Fruit fly (Drosophila melanogaster) whole organism, prepupa: ENCODE data around the gene CG5181.

Experiments used
- Blimp-1 ChIP-seq: fragments of 200-800 bp; sonication (Bioruptor generic); optimal IDR thresholded peaks from 3 replicates; lab custom pipeline; 2017; ENCODE audit warnings: missing biosample characterization, missing genetic modification characterization, mild to moderate bottlenecking, moderate library complexity, missing genetic modification reagents
- CG10669 ChIP-seq: fragments of 200-800 bp; sonication (Bioruptor generic); optimal IDR thresholded peaks from 3 replicates; lab custom pipeline; 2018; ENCODE audit warnings: missing biosample characterization, mild to moderate bottlenecking, missing genetic modification characterization, moderate library complexity
- CG11294 ChIP-seq: fragments of 200-800 bp; sonication (Bioruptor generic); IDR thresholded peaks from 2 replicates; pipeline ENCODE4 v1.3.6; 2022; ENCODE audit warnings: missing biosample characterization, missing genetic modification characterization
- CG11762 ChIP-seq: fragments of 200-800 bp; sonication (Bioruptor generic); optimal IDR thresholded peaks from 3 replicates; lab custom pipeline; 2016; ENCODE audit warnings: missing biosample characterization, missing genetic modification characterization; ENCODE audit not compliant: insufficient read depth
- CG15336 ChIP-seq: fragments of 200-800 bp; sonication (Bioruptor generic); IDR thresholded peaks from 2 replicates; pipeline ENCODE4 v1.3.6; 2022; ENCODE audit warnings: missing biosample characterization, missing genetic modification characterization
- CG1621 ChIP-seq: fragments of 200-800 bp; sonication (Bioruptor generic); optimal IDR thresholded peaks from 3 replicates; lab custom pipeline; 2018; ENCODE audit warnings: missing biosample characterization, mild to moderate bottlenecking, missing genetic modification characterization
- CG16779 ChIP-seq: fragments of 200-800 bp; sonication (Bioruptor generic); optimal IDR thresholded peaks from 3 replicates; lab custom pipeline; 2017; ENCODE audit warnings: missing biosample characterization, mild to moderate bottlenecking, missing genetic modification characterization
- CG3032 ChIP-seq: fragments of 200-800 bp; optimal IDR thresholded peaks from 2 replicates; lab custom pipeline; 2019; ENCODE audit warnings: missing biosample characterization, mild to moderate bottlenecking, missing genetic modification characterization, moderate library complexity
- CG32006 ChIP-seq: fragments of 200-800 bp; sonication (Bioruptor generic); optimal IDR thresholded peaks from 3 replicates; lab custom pipeline; 2017; ENCODE audit warnings: missing biosample characterization, mild to moderate bottlenecking, missing genetic modification characterization
- CG34406 ChIP-seq: fragments of 200-800 bp; sonication (Bioruptor generic); optimal IDR thresholded peaks from 3 replicates; lab custom pipeline; 2016; ENCODE audit warnings: missing biosample characterization, missing genetic modification characterization
- CG3919 ChIP-seq: fragments of 200-800 bp; sonication (Bioruptor generic); optimal IDR thresholded peaks from 3 replicates; lab custom pipeline; 2016; ENCODE audit warnings: missing biosample characterization, missing genetic modification characterization
- CG6276 ChIP-seq: fragments of 200-800 bp; sonication (Bioruptor generic); optimal IDR thresholded peaks from 2 replicates; lab custom pipeline; 2017; ENCODE audit warnings: missing biosample characterization, mild to moderate bottlenecking, missing genetic modification characterization
- CG6792 ChIP-seq: fragments of 200-800 bp; sonication (Bioruptor generic); optimal IDR thresholded peaks from 3 replicates; lab custom pipeline; 2016; ENCODE audit warnings: missing biosample characterization, missing genetic modification characterization
- CG6808 ChIP-seq: fragments of 200-800 bp; sonication (Bioruptor generic); optimal IDR thresholded peaks from 3 replicates; lab custom pipeline; 2017; ENCODE audit warnings: missing biosample characterization, missing genetic modification characterization, mild to moderate bottlenecking, moderate library complexity, missing genetic modification reagents
- CG6854 ChIP-seq: fragments of 200-800 bp; sonication (Bioruptor generic); optimal IDR thresholded peaks from 2 replicates; lab custom pipeline; 2017; ENCODE audit warnings: missing biosample characterization, mild to moderate bottlenecking, missing genetic modification characterization
- CG7368 ChIP-seq: fragments of 200-800 bp; sonication (Bioruptor generic); optimal IDR thresholded peaks from 3 replicates; lab custom pipeline; 2016; ENCODE audit warnings: missing biosample characterization, missing genetic modification characterization
- CG8119 ChIP-seq: fragments of 200-800 bp; sonication (Bioruptor generic); IDR thresholded peaks from 3 replicates; pipeline ENCODE4 v1.3.6; 2022; ENCODE audit warnings: missing biosample characterization, missing genetic modification characterization
- CG9139 ChIP-seq: fragments of 200-800 bp; sonication (Bioruptor generic); optimal IDR thresholded peaks from 3 replicates; lab custom pipeline; 2017; ENCODE audit warnings: missing biosample characterization, mild to moderate bottlenecking, missing genetic modification characterization
- Eip75B ChIP-seq: fragments of 200-800 bp; sonication (Bioruptor generic); optimal IDR thresholded peaks from 3 replicates; lab custom pipeline; 2016; ENCODE audit warnings: missing biosample characterization, missing genetic modification characterization
- Eip93F ChIP-seq: fragments of 200-800 bp; sonication (Bioruptor generic); optimal IDR thresholded peaks from 2 replicates; lab custom pipeline; 2016; ENCODE audit warnings: missing biosample characterization, mild to moderate bottlenecking, missing genetic modification characterization
- Ets21C ChIP-seq: fragments of 200-800 bp; sonication (Bioruptor generic); optimal IDR thresholded peaks from 3 replicates; lab custom pipeline; 2016; ENCODE audit warnings: missing biosample characterization, missing genetic modification characterization
- Ets96B ChIP-seq: fragments of 200-800 bp; optimal IDR thresholded peaks from 2 replicates; lab custom pipeline; 2019; ENCODE audit warnings: missing biosample characterization, mild to moderate bottlenecking, missing genetic modification characterization, moderate library complexity
- Hr38 ChIP-seq: sonication (Bioruptor generic); optimal IDR thresholded peaks from 2 replicates; lab custom pipeline; 2016; ENCODE audit warnings: missing biosample characterization, missing genetic modification characterization
- Hr39 ChIP-seq: fragments of 200-800 bp; sonication (Bioruptor generic); optimal IDR thresholded peaks from 2 replicates; lab custom pipeline; 2016; ENCODE audit warnings: missing biosample characterization, missing genetic modification characterization
- Hr4 ChIP-seq: fragments of 200-800 bp; sonication (Bioruptor generic); optimal IDR thresholded peaks from 3 replicates; lab custom pipeline; 2016; ENCODE audit warnings: missing biosample characterization, missing genetic modification characterization
- Lpt ChIP-seq: fragments of 200-800 bp; sonication (Bioruptor generic); optimal IDR thresholded peaks from 3 replicates; lab custom pipeline; 2016; ENCODE audit warnings: missing biosample characterization, missing genetic modification characterization
- Met ChIP-seq: fragments of 200-800 bp; sonication (Bioruptor generic); optimal IDR thresholded peaks from 3 replicates; lab custom pipeline; 2016; ENCODE audit warnings: missing biosample characterization, missing genetic modification characterization
- OdsH ChIP-seq: fragments of 200-800 bp; sonication (Bioruptor generic); optimal IDR thresholded peaks from 3 replicates; lab custom pipeline; 2016; ENCODE audit warnings: missing biosample characterization, missing genetic modification characterization
- Smox ChIP-seq: fragments of 200-800 bp; sonication (Bioruptor generic); optimal IDR thresholded peaks from 3 replicates; lab custom pipeline; 2016; ENCODE audit warnings: missing biosample characterization, missing genetic modification characterization
- Sox14 ChIP-seq: fragments of 200-800 bp; sonication (Bioruptor generic); optimal IDR thresholded peaks from 3 replicates; lab custom pipeline; 2016; ENCODE audit warnings: missing biosample characterization, missing genetic modification characterization
- Sox15 ChIP-seq: fragments of 200-800 bp; sonication (Bioruptor generic); optimal IDR thresholded peaks from 3 replicates; lab custom pipeline; 2016; ENCODE audit warnings: missing biosample characterization, missing genetic modification characterization
- acj6 ChIP-seq: fragments of 200-800 bp; sonication (Bioruptor generic); optimal IDR thresholded peaks from 3 replicates; lab custom pipeline; 2016; ENCODE audit warnings: missing biosample characterization, missing genetic modification characterization
- dac ChIP-seq: fragments of 200-800 bp; sonication (Bioruptor generic); optimal IDR thresholded peaks from 2 replicates; lab custom pipeline; 2017; ENCODE audit warnings: missing biosample characterization, mild to moderate bottlenecking, missing genetic modification characterization
- dsx ChIP-seq: fragments of 200-800 bp; optimal IDR thresholded peaks from 3 replicates; lab custom pipeline; 2019; ENCODE audit warnings: missing biosample characterization, mild to moderate bottlenecking, missing genetic modification characterization, moderate library complexity; ENCODE audit not compliant: poor library complexity, severe bottlenecking
- eg ChIP-seq: fragments of 200-800 bp; sonication (Bioruptor generic); IDR thresholded peaks from 3 replicates; pipeline ENCODE4 v1.3.6; 2022; ENCODE audit warnings: missing biosample characterization, missing genetic modification characterization
- esn ChIP-seq: fragments of 200-800 bp; sonication (Bioruptor generic); optimal IDR thresholded peaks from 2 replicates; lab custom pipeline; 2016; ENCODE audit warnings: missing biosample characterization, mild to moderate bottlenecking, missing genetic modification characterization, moderate library complexity
- fd59A ChIP-seq: fragments of 200-800 bp; sonication (Bioruptor generic); optimal IDR thresholded peaks from 2 replicates; lab custom pipeline; 2017; ENCODE audit warnings: missing biosample characterization, mild to moderate bottlenecking, missing genetic modification characterization, missing genetic modification reagents
- fd85E ChIP-seq: fragments of 200-800 bp; sonication (Bioruptor generic); optimal IDR thresholded peaks from 3 replicates; lab custom pipeline; 2016; ENCODE audit warnings: missing biosample characterization, missing genetic modification characterization
- fkh ChIP-seq: fragments of 200-800 bp; sonication (Bioruptor generic); optimal IDR thresholded peaks from 3 replicates; lab custom pipeline; 2017; ENCODE audit warnings: missing biosample characterization, mild to moderate bottlenecking, missing genetic modification characterization, moderate library complexity
- net ChIP-seq: fragments of 200-800 bp; sonication (Bioruptor generic); optimal IDR thresholded peaks from 3 replicates; lab custom pipeline; 2016; ENCODE audit warnings: missing biosample characterization, missing genetic modification characterization
- salr ChIP-seq, 2 experiments: fragments of 200-800 bp; sonication (Bioruptor generic); optimal IDR thresholded peaks; 3 replicates each; lab custom pipeline; 2016 to 2018; ENCODE audit warnings: missing biosample characterization in 2 of 2, missing genetic modification characterization in 2 of 2, mild to moderate bottlenecking in 1 of 2
- ss ChIP-seq, 2 experiments: fragments of 200-800 bp; sonication (Bioruptor generic); optimal IDR thresholded peaks; 2 replicates in 1 of 2; 3 replicates in 1 of 2; lab custom pipeline; 2017 to 2018; ENCODE audit warnings: mild to moderate bottlenecking in 2 of 2, missing biosample characterization in 2 of 2, missing genetic modification characterization in 2 of 2, moderate library complexity in 1 of 2
- topi ChIP-seq: fragments of 200-800 bp; sonication (Bioruptor generic); optimal IDR thresholded peaks from 3 replicates; lab custom pipeline; 2016; ENCODE audit warnings: missing biosample characterization, missing genetic modification characterization
- vri ChIP-seq: fragments of 200-800 bp; sonication (Bioruptor generic); optimal IDR thresholded peaks from 3 replicates; lab custom pipeline; 2016; ENCODE audit warnings: missing biosample characterization, mild to moderate bottlenecking, missing genetic modification characterization

CG5181 gene

dm6 chr2L:7376157-7376556 lies 33.5 kb downstream of the CG5181 start (continued):
- TF ChIP-seq ss (GFP tag; optimal IDR thresholded peaks at IDR 0.05; lab: Kevin White, UChicago) (no peak), Hr4 (peak; percentile 84), fd85E (GFP tag; lab: Kevin White, UChicago) (no peak), fkh (GFP tag; lab: Kevin White, UChicago) (no peak), Hr39 (GFP tag; lab: Kevin White, UChicago) (peak; percentile 81), Hr38 (peak; percentile 48), Sox15 (GFP tag; lab: Kevin White, UChicago) (peak; percentile 12), CG6276 (peak; percentile 80), CG6808 (no peak), dsx (GFP tag; lab: Kevin White, UChicago) (no peak), fd59A (no peak), CG9139 (no peak), CG1621 (no peak), Sox14 (GFP tag; lab: Kevin White, UChicago) (peak; percentile 49), OdsH (peak; percentile 68), dac (GFP tag; lab: Kevin White, UChicago) (peak; percentile 24), vri (GFP tag; lab: Kevin White, UChicago) (peak; percentile 58), CG7368 (GFP tag; lab: Kevin White, UChicago) (peak; percentile 19), CG34406 (GFP tag; lab: Kevin White, UChicago) (peak; percentile 45), CG11294 (peak; percentile 81), CG3919 (no peak), Lpt (peak; percentile 64), CG6792 (peak; percentile 47), eg (peak; percentile 94), Smox (GFP tag; lab: Kevin White, UChicago) (peak; percentile 61), CG10669 (GFP tag; lab: Kevin White, UChicago) (no peak), Ets96B (tag; lab: Kevin White, UChicago) (no peak), esn (GFP tag; lab: Kevin White, UChicago) (peak; percentile 74), Eip75B (GFP tag; lab: Kevin White, UChicago) (no peak), Ets21C (peak; percentile 53), CG3032 (tag; lab: Kevin White, UChicago) (no peak), Blimp-1 (GFP tag; lab: Kevin White, UChicago) (no peak), net (GFP tag; lab: Kevin White, UChicago) (peak; percentile 67), Met (GFP tag; lab: Kevin White, UChicago) (peak; percentile 73), acj6 (GFP tag; lab: Kevin White, UChicago) (peak; percentile 61), CG16779 (tag; lab: Kevin White, UChicago) (no peak), Eip93F (GFP tag; lab: Kevin White, UChicago) (no peak), salr (GFP tag; optimal IDR thresholded peaks at IDR 0.05; lab: Kevin White, UChicago) (no peak), CG6854 (GFP tag; lab: Kevin White, UChicago) (no peak), CG8119 (peak; percentile 86), CG32006 (GFP tag; lab: Kevin White, UChicago) (peak; percentile 75)
- TF ChIP-seq, all 60 proteins: peak for 41

dm6 chr2L:7363079-7363478 lies 46.5 kb downstream of the CG5181 start, which contains the start of gene Wnt10:
Gene Wnt10, plus strand, starts transcription at chr2L:7363379.
- no peak for TF ChIP-seq CG11762 (GFP tag; lab: Kevin White, UChicago)
- no peak for TF ChIP-seq ss (GFP tag; optimal IDR thresholded peaks at IDR 0.05; lab: Kevin White, UChicago)
- no peak for TF ChIP-seq dac (GFP tag; lab: Kevin White, UChicago)
- TF ChIP-seq CG9139: no peak
- no peak for TF ChIP-seq CG8119
- TF ChIP-seq CG15336 (GFP tag; lab: Robert Waterston, UW): no peak
- no peak for TF ChIP-seq vri (GFP tag; lab: Kevin White, UChicago)
- no peak for TF ChIP-seq CG16779 (tag; lab: Kevin White, UChicago)
- TF ChIP-seq topi (GFP tag; lab: Kevin White, UChicago): no peak
- no peak for TF ChIP-seq Ets96B (tag; lab: Kevin White, UChicago)
- TF ChIP-seq Eip93F (GFP tag; lab: Kevin White, UChicago): no peak
